Worm (Caenorhabditis elegans) whole organism, early embryonic: ENCODE data around the gene F14D7.14.

ENCODE experiments used
- B0310.2 ChIP-seq: sonication (generic microtip); optimal IDR thresholded peaks from 2 replicates; lab custom pipeline; 2016; ENCODE audit warnings: mild to moderate bottlenecking, missing genetic modification characterization, missing compliant biosample characterization
- F13C5.2 ChIP-seq: sonication (generic microtip); optimal IDR thresholded peaks from 2 replicates; lab custom pipeline; 2017; ENCODE audit warnings: mild to moderate bottlenecking, missing genetic modification characterization, inconsistent platforms, missing compliant biosample characterization
- aly-1 ChIP-seq: sonication (generic microtip); optimal IDR thresholded peaks from 2 replicates; lab custom pipeline; 2016; ENCODE audit warnings: missing genetic modification characterization, missing compliant biosample characterization
- ama-1 ChIP-seq: fragments of 150-350 bp; optimal IDR thresholded peaks from 2 replicates; lab custom pipeline; 2014
- ceh-13 ChIP-seq: fragments of 200-800 bp; sonication (Bioruptor generic); optimal IDR thresholded peaks from 2 replicates; lab custom pipeline; 2018; ENCODE audit warnings: mild to moderate bottlenecking, missing genetic modification characterization, missing compliant biosample characterization
- ceh-36 ChIP-seq: sonication (generic microtip); optimal IDR thresholded peaks from 2 replicates; lab custom pipeline; 2016; ENCODE audit warnings: missing genetic modification characterization, inconsistent platforms, missing compliant biosample characterization
- ets-7 ChIP-seq: sonication (generic microtip); optimal IDR thresholded peaks from 2 replicates; lab custom pipeline; 2016; ENCODE audit warnings: missing genotype, missing genetic modification characterization, missing compliant biosample characterization
- flt-1 ChIP-seq: fragments of 200-800 bp; sonication (Bioruptor generic); IDR thresholded peaks from 2 replicates; pipeline ENCODE4 v1.3.6; 2022; ENCODE audit warnings: missing genetic modification characterization, missing compliant biosample characterization
- hmbx-1 ChIP-seq: sonication (generic microtip); optimal IDR thresholded peaks from 2 replicates; lab custom pipeline; 2016; ENCODE audit warnings: mild to moderate bottlenecking, missing genetic modification characterization, missing compliant biosample characterization
- hmg-4 ChIP-seq: fragments of 200-800 bp; sonication (Bioruptor generic); optimal IDR thresholded peaks from 2 replicates; lab custom pipeline; 2018; ENCODE audit warnings: mild to moderate bottlenecking, missing genetic modification characterization, missing compliant biosample characterization
- hnd-1 ChIP-seq: sonication (generic microtip); optimal IDR thresholded peaks from 2 replicates; lab custom pipeline; 2016; ENCODE audit warnings: missing genetic modification characterization, missing compliant biosample characterization
- pes-1 ChIP-seq: fragments of 200-800 bp; sonication (Bioruptor generic); IDR thresholded peaks from 2 replicates; pipeline ENCODE4 v1.3.6; 2022; ENCODE audit warnings: missing genetic modification reagents, missing genetic modification characterization, missing compliant biosample characterization
- scrt-1 ChIP-seq: fragments of 200-800 bp; sonication (Bioruptor generic); IDR thresholded peaks from 2 replicates; pipeline ENCODE4 v1.3.6; 2022; ENCODE audit warnings: missing genetic modification characterization, missing compliant biosample characterization
- sea-1 ChIP-seq: fragments of 200-800 bp; sonication (Bioruptor generic); conservative IDR thresholded peaks from 2 replicates; pipeline ENCODE4 v1.3.6; 2022; ENCODE audit warnings: missing genetic modification characterization, missing compliant biosample characterization
- tbx-11 ChIP-seq: fragments of 200-800 bp; sonication (Bioruptor generic); IDR thresholded peaks from 2 replicates; pipeline ENCODE4 v1.3.6; 2022; ENCODE audit warnings: missing genetic modification characterization, missing compliant biosample characterization
- tbx-37 ChIP-seq: fragments of 200-800 bp; sonication (Bioruptor generic); conservative IDR thresholded peaks from 2 replicates; pipeline ENCODE4 v1.3.6; 2022; ENCODE audit warnings: missing genetic modification reagents, missing genetic modification characterization, missing compliant biosample characterization
- tra-4 ChIP-seq: sonication (generic microtip); optimal IDR thresholded peaks from 2 replicates; lab custom pipeline; 2017; ENCODE audit warnings: missing genetic modification characterization, missing compliant biosample characterization

The F14D7.14 gene

DNA sequence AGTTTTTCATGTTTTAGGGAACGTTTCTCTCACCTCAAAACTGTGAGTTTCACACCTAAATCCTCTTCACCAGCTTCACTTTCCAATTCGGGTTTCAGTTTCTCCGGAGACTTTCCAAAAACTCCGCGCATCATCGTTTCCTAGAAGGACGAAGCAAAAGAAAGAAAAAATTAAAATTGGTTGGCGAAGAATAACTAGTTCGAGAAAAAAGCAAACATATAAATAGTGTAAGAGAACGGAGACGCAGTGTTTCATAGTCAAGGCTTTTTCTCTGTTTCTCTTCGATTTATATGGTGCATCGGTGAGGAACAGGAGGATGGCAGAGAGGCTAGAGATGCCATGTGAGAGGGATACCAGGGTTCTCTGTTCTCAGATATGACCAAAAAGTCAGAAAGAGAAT, 13.0 kb downstream of the F14D7.14 start, which contains the start of gene F47B8.3:
Gene F47B8.3, minus strand, starts transcription at position 261 of the 400 bp plus-strand sequence.
- no peak for TF ChIP-seq hmg-4 (GFP tag; lab: Kevin White, UChicago)
- no peak for TF ChIP-seq pes-1
- no peak for TF ChIP-seq tra-4 (tag; lab: Kevin White, UChicago)

DNA sequence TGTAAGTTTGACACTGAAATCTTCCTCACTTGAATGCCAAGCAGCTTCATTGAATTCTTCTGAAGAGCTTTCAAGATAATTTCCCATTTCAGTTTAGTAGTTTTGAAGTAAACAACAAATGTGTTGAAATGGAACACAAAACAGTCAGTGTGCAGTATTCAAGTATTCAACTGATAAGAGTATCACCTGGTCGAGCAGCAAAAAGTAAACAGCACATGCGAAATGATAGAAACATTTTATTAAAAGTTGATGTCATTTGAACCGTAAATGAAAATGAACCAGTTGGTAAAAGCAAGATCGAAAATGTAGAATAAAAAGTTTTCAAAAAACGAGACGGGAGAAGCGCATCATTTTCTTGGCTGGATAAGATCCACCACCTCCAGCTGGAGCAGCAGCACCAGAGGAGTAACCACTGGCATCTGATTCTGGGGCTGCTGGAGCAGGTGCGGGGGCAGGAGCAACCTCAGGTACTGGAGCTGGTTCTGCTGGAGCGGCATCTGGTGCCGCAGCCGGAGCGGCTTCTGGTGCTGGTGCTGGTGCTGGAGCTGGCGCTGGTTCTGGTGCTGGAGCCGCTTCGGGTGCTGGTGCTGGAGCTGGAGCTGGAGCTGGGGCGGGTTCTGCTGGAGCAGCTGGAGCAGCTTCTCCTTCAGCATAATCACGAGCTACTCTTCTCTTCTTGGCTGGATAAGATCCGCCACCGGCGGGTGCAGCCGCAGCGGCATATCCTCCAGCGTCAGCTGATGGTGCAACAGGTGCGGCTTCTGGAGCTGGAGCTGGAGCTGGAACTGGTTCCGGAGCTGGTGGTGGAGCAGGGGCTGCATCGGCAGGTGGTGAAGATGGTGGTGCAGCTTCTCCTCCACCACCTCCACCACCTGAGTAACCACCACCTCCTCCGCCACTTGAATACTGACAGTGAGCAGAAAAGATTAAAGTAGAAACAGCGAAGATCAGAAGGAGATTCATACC, 15.1 kb downstream of the F14D7.14 start, which contains the start of the genes F47B8.4 and F47B8.18:
Gene F47B8.4, minus strand, starts transcription at position 172 of the 966 bp plus-strand sequence.
Gene F47B8.18, minus strand, starts transcription at position 963 of the 966 bp plus-strand sequence.
- TF ChIP-seq aly-1 (peak; percentile 26), ceh-13 (GFP tag; lab: Kevin White, UChicago) (no peak)

- TF ChIP-seq tra-4 (tag; lab: Kevin White, UChicago), result no peak
- no peak for TF ChIP-seq B0310.2 (tag; lab: Kevin White, UChicago)
- no peak for TF ChIP-seq ceh-13 (GFP tag; lab: Kevin White, UChicago)
- TF ChIP-seq hmbx-1 (tag; lab: Kevin White, UChicago), result no peak
- TF ChIP-seq F13C5.2 (tag; lab: Kevin White, UChicago), result no peak
- TF ChIP-seq pes-1, result no peak
- TF ChIP-seq tbx-37 (GFP tag; lab: Robert Waterston, UW), result no peak
- TF ChIP-seq hnd-1, result no peak
- no peak for TF ChIP-seq ets-7 (tag; lab: Kevin White, UChicago)
- TF ChIP-seq tbx-11 (GFP tag; lab: Robert Waterston, UW), result no peak
- TF ChIP-seq aly-1, result no peak
These were observed 18.0 kb downstream of the F14D7.14 start, which contains the start of gene F47B8.5 for ce11 chrV:14327776-14328175. Gene F47B8.5 (minus strand): TSS chrV:14327876.

DNA sequence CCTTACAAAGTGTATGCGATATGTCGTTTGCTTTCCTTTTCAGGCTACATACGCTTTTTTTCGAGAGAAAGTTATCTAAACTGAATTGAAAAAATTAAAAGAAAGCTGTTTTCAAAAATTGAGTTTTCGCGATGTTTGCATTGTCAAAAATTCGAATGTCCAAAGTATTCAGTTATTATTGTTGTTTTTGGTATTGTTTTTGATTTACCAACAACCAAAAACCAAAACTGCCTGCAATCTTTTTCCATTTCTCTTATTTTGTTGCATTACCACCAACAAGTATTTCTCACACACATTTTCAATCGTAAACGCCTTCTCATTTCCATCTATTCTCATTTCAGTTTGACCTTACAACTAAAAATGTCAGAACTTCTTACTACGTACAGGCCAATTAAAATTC, 19.1 kb downstream of the F14D7.14 start, which contains the start of gene pepm-1:
Gene pepm-1, plus strand, starts transcription at position 301 of the 400 bp plus-strand sequence.
- no peak for TF ChIP-seq tra-4 (tag; lab: Kevin White, UChicago)
- no peak for TF ChIP-seq hnd-1
- TF ChIP-seq ets-7 (tag; lab: Kevin White, UChicago), result no peak
- TF ChIP-seq scrt-1, result no peak
- TF ChIP-seq sea-1, result no peak
- TF ChIP-seq tbx-37 (GFP tag; lab: Robert Waterston, UW), result no peak
- TF ChIP-seq ceh-36 (tag; lab: Kevin White, UChicago), result no peak
- TF ChIP-seq ama-1 (lab: Kevin White, UChicago), result no peak
- no peak for TF ChIP-seq B0310.2 (tag; lab: Kevin White, UChicago)
- no peak for TF ChIP-seq aly-1
- TF ChIP-seq F13C5.2 (tag; lab: Kevin White, UChicago), result no peak
- no peak for TF ChIP-seq pes-1
- no peak for TF ChIP-seq flt-1 (GFP tag; lab: Robert Waterston, UW)
- TF ChIP-seq hmg-4 (GFP tag; lab: Kevin White, UChicago), result no peak
- no peak for TF ChIP-seq hmbx-1 (tag; lab: Kevin White, UChicago)
- no peak for TF ChIP-seq tbx-11 (GFP tag; lab: Robert Waterston, UW)
- no peak for TF ChIP-seq ceh-13 (GFP tag; lab: Kevin White, UChicago)

ce11 chrV:14331477-14331876, 21.7 kb downstream of the F14D7.14 start, which contains the start of gene F47B8.8:
Gene F47B8.8 (plus strand): TSS chrV:14331733.
- TF ChIP-seq aly-1 (no peak), hmg-4 (GFP tag; lab: Kevin White, UChicago) (no peak), scrt-1 (no peak)

DNA sequence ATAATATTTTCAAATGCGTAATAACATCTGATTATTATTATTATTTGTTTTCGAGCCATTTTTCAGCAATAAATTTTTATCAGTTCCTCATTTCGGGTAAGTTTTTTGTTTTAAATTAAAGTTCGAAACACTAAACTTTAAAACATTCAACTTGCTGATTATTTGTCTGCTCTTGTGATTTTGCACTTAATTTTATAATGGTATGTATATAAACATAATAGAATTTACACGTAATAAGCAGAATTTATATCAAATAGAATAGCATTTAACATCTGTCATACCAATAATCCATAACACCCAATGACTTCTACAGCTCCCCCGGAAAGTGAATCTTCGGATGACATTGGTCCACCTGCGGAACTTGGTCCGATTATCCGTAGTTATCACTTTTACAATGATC, 23.4 kb downstream of the F14D7.14 start, which contains the start of gene srm-4:
Gene srm-4, plus strand, starts transcription at position 301 of the 400 bp plus-strand sequence.
- TF ChIP-seq aly-1 (no peak), hnd-1 (no peak), sea-1 (no peak)

DNA sequence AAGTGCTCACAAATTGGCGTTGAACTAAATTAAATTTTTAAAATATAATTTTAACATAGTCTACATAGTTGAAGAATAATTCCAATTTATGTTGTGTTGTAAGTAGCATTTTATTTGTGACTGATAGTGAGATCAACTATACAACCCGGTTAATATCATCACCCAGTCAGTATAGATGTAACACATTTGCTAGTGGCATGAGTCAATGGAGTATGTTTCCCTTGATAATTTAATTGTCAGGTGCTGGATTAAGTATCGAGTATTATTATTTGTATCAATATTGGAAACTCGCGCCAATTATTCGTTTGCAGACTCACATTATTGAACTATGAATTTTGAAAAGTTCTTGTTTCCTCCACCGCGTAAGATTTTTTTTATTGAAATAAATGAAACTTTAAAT, 25.2 kb downstream of the F14D7.14 start, which contains the start of gene srm-5:
Gene srm-5, plus strand, starts transcription at position 301 of the 400 bp plus-strand sequence.
- TF ChIP-seq ama-1 (lab: Kevin White, UChicago) (no peak), B0310.2 (tag; lab: Kevin White, UChicago) (no peak), ceh-13 (GFP tag; lab: Kevin White, UChicago) (no peak), hnd-1 (no peak), sea-1 (no peak), tra-4 (tag; lab: Kevin White, UChicago) (no peak), tbx-37 (GFP tag; lab: Robert Waterston, UW) (no peak), scrt-1 (no peak), tbx-11 (GFP tag; lab: Robert Waterston, UW) (no peak), pes-1 (no peak), ets-7 (tag; lab: Kevin White, UChicago) (no peak), aly-1 (no peak), F13C5.2 (tag; lab: Kevin White, UChicago) (no peak), hmg-4 (GFP tag; lab: Kevin White, UChicago) (no peak), ceh-36 (tag; lab: Kevin White, UChicago) (no peak), flt-1 (GFP tag; lab: Robert Waterston, UW) (no peak), hmbx-1 (tag; lab: Kevin White, UChicago) (no peak)

- TF ChIP-seq hmbx-1 (tag; lab: Kevin White, UChicago) (no peak), flt-1 (GFP tag; lab: Robert Waterston, UW) (no peak), ceh-13 (GFP tag; lab: Kevin White, UChicago) (no peak), ama-1 (lab: Kevin White, UChicago) (no peak), hnd-1 (no peak), aly-1 (no peak), tra-4 (tag; lab: Kevin White, UChicago) (no peak), B0310.2 (tag; lab: Kevin White, UChicago) (no peak), tbx-37 (GFP tag; lab: Robert Waterston, UW) (no peak)
These were observed 26.9 kb downstream of the F14D7.14 start, which contains the start of gene srm-6 for ce11 chrV:14336655-14337054. Gene srm-6 (plus strand): TSS chrV:14336955.
